Worm (Caenorhabditis elegans): Measurements from ENCODE around the gene cyp-34A5.

ce11 chrV:3938789-3939188, 18.7 kb downstream of the cyp-34A5 start, which contains the start of gene cyp-35B1:
- TF ChIP-seq ceh-9 (tag; optimal IDR thresholded peaks at IDR 0.05) (no peak), skn-1 (tag; optimal IDR thresholded peaks at IDR 0.05) (no peak), jun-1 (tag; optimal IDR thresholded peaks at IDR 0.05) (no peak), lin-15B (tag; optimal IDR thresholded peaks at IDR 0.05) (no peak), elt-1 (tag; optimal IDR thresholded peaks at IDR 0.05) (no peak)

Measured in whole organism, L3 larva.